Worm (Caenorhabditis elegans): ENCODE measurements around the gene pezo-1.
A peak's percentile ranks its signal among the peaks of the same experiment; 100 is the strongest.

The pezo-1 gene

ce11 chrIV:9322489-9322888 lies 43.8 kb downstream of the pezo-1 start (continued):
- TF ChIP-seq B0336.3 (GFP tag; IDR thresholded peaks at IDR 0.05), result peak; percentile 68
- peak in 1 of 2 experiments; percentile 21 for TF ChIP-seq let-607 (tag; optimal IDR thresholded peaks at IDR 0.05)
- no peak for TF ChIP-seq Y67H2A.10 (GFP tag; conservative IDR thresholded peaks at IDR 0.05)
- TF ChIP-seq madf-6 (GFP tag; IDR thresholded peaks at IDR 0.05), result no peak
- peak; percentile 13 for TF ChIP-seq chd-7 (tag; optimal IDR thresholded peaks at IDR 0.05)
- TF ChIP-seq F52B5.7 (tag; optimal IDR thresholded peaks at IDR 0.05), result no peak
- no peak for TF ChIP-seq nhr-179 (tag; optimal IDR thresholded peaks at IDR 0.05)
- no peak for TF ChIP-seq ztf-28 (GFP tag; IDR thresholded peaks at IDR 0.05)
- no peak for TF ChIP-seq snpc-1.3 (tag; optimal IDR thresholded peaks at IDR 0.05; ENCODE audit: insufficient read depth)
- TF ChIP-seq ceh-91 (GFP tag; IDR thresholded peaks at IDR 0.05), result no peak
- no peak for TF ChIP-seq nhr-80 (tag; optimal IDR thresholded peaks at IDR 0.05)
- TF ChIP-seq K11D2.4 (GFP tag; IDR thresholded peaks at IDR 0.05), result no peak
- TF ChIP-seq D2030.7 (GFP tag; IDR thresholded peaks at IDR 0.05), result no peak
- peak; percentile 20 for TF ChIP-seq B0035.1 (tag; optimal IDR thresholded peaks at IDR 0.05)
- peak; percentile 69 for TF ChIP-seq ceh-79 (tag; optimal IDR thresholded peaks at IDR 0.05)
- no peak for TF ChIP-seq lin-26 (GFP tag; IDR thresholded peaks at IDR 0.05)
- peak; percentile 72 for TF ChIP-seq ekl-4 (GFP tag; IDR thresholded peaks at IDR 0.05)
- TF ChIP-seq lag-1 (GFP tag; IDR thresholded peaks at IDR 0.05), result 0 out of 2 replicates have a peak, but pooled peaks have one; percentile 57
- TF ChIP-seq ztf-26 (tag; optimal IDR thresholded peaks at IDR 0.05), result no peak
- no peak for TF ChIP-seq rpc-1 (optimal IDR thresholded peaks at IDR 0.05)
- TF ChIP-seq rpc-1 (tag; optimal IDR thresholded peaks at IDR 0.05), result no peak
- TF ChIP-seq aptf-3 (GFP tag; IDR thresholded peaks at IDR 0.05), result no peak
- peak; percentile 38 for TF ChIP-seq lsl-1 (GFP tag; optimal IDR thresholded peaks at IDR 0.05)
- TF ChIP-seq lin-35 (GFP tag; optimal IDR thresholded peaks at IDR 0.05), result peak in 1 of 3 experiments; percentile 36
- TF ChIP-seq somi-1 (GFP tag; optimal IDR thresholded peaks at IDR 0.05), result no peak
- TF ChIP-seq ceh-40 (GFP tag; IDR thresholded peaks at IDR 0.05), result no peak
- no peak for TF ChIP-seq bed-2 (GFP tag; IDR thresholded peaks at IDR 0.05)
- no peak for TF ChIP-seq hlh-12 (tag; optimal IDR thresholded peaks at IDR 0.05)
- TF ChIP-seq akir-1 (GFP tag; optimal IDR thresholded peaks at IDR 0.05), result no peak
- no peak for TF ChIP-seq ets-4 (GFP tag; optimal IDR thresholded peaks at IDR 0.05)
- TF ChIP-seq xnd-1 (tag; optimal IDR thresholded peaks at IDR 0.05), result no peak
- no peak for TF ChIP-seq him-1 (tag; optimal IDR thresholded peaks at IDR 0.05)
- no peak for TF ChIP-seq tbp1 (GFP tag; optimal IDR thresholded peaks at IDR 0.05)
- no peak for TF ChIP-seq atf-7 (tag; optimal IDR thresholded peaks at IDR 0.05)
- no peak for TF ChIP-seq ztf-25 (GFP tag; IDR thresholded peaks at IDR 0.05)
- peak; percentile 66 for TF ChIP-seq ama-1 (optimal IDR thresholded peaks at IDR 0.05)
- TF ChIP-seq ama-1 (GFP tag; optimal IDR thresholded peaks at IDR 0.05), result no peak
- peak; percentile 31 for TF ChIP-seq lin-40 (tag; optimal IDR thresholded peaks at IDR 0.05)
- TF ChIP-seq aptf-2 (GFP tag; conservative IDR thresholded peaks at IDR 0.05), result no peak
- peak; percentile 20 for TF ChIP-seq lin-54 (GFP tag; optimal IDR thresholded peaks at IDR 0.05)
- peak; percentile 18 for TF ChIP-seq efl-1 (GFP tag; optimal IDR thresholded peaks at IDR 0.05)
- TF ChIP-seq F39B2.1 (GFP tag; IDR thresholded peaks at IDR 0.05), result no peak
- no peak for TF ChIP-seq snpc-3.4 (tag; optimal IDR thresholded peaks at IDR 0.05)
